Fruit fly (Drosophila melanogaster) whole organism, embryonic: ENCODE results near the gene sle.

Experiments used
- Atf-2 ChIP-seq: fragments of 200-800 bp; sonication (Bioruptor generic); optimal IDR thresholded peaks from 2 replicates; lab custom pipeline; 2016; ENCODE audit warnings: missing biosample characterization, missing genetic modification characterization
- Awh ChIP-seq: fragments of 200-800 bp; sonication (Bioruptor generic); IDR thresholded peaks from 2 replicates; pipeline ENCODE4, ENCODE4 v1.3.6; 2022; ENCODE audit warnings: missing biosample characterization, missing genetic modification characterization
- CG10321 ChIP-seq: fragments of 200-800 bp; sonication (Bioruptor generic); IDR thresholded peaks from 2 replicates; pipeline ENCODE4 v1.3.6; 2022; ENCODE audit warnings: missing biosample characterization, missing genetic modification characterization
- CG11093 ChIP-seq: fragments of 200-800 bp; sonication (Bioruptor generic); IDR thresholded peaks from 3 replicates; pipeline ENCODE4 v1.3.6; 2022; ENCODE audit warnings: missing biosample characterization, missing genetic modification characterization
- CG11504 ChIP-seq: fragments of 200-800 bp; sonication (Bioruptor generic); optimal IDR thresholded peaks from 3 replicates; lab custom pipeline; 2019; ENCODE audit warnings: missing biosample characterization, mild to moderate bottlenecking, missing genetic modification characterization, moderate library complexity
- CG11560 ChIP-seq: fragments of 200-800 bp; sonication (Bioruptor generic); IDR thresholded peaks from 3 replicates; pipeline ENCODE4 v1.3.6; 2022; ENCODE audit warnings: missing biosample characterization, missing genetic modification characterization
- CG13624 ChIP-seq: fragments of 200-800 bp; sonication (Bioruptor generic); optimal IDR thresholded peaks from 2 replicates; lab custom pipeline; 2016; ENCODE audit warnings: missing biosample characterization, missing genetic modification characterization
- CG14860 ChIP-seq: fragments of 200-800 bp; sonication (Bioruptor generic); IDR thresholded peaks from 3 replicates; pipeline ENCODE4 v1.3.6; 2022; ENCODE audit warnings: missing biosample characterization, missing genetic modification characterization; ENCODE audit not compliant: partially characterized antibody
- CG15601 ChIP-seq: fragments of 200-800 bp; sonication (Bioruptor generic); optimal IDR thresholded peaks from 3 replicates; lab custom pipeline; 2019; ENCODE audit warnings: missing biosample characterization, mild to moderate bottlenecking, missing genetic modification characterization, moderate library complexity
- CG17328 ChIP-seq: fragments of 200-800 bp; sonication (Bioruptor generic); IDR thresholded peaks from 2 replicates; pipeline ENCODE4 v1.3.6; 2022; ENCODE audit warnings: missing biosample characterization, missing genetic modification characterization
- CG2199 ChIP-seq: fragments of 200-800 bp; sonication (Bioruptor generic); IDR thresholded peaks from 3 replicates; pipeline ENCODE4 v1.3.6; 2022; ENCODE audit warnings: missing biosample characterization, missing genetic modification characterization
- CG34376 ChIP-seq: fragments of 200-800 bp; sonication (Bioruptor generic); optimal IDR thresholded peaks from 2 replicates; lab custom pipeline; 2018; ENCODE audit warnings: missing biosample characterization, mild to moderate bottlenecking, missing genetic modification characterization
- CG34422 ChIP-seq: fragments of 200-800 bp; sonication (Bioruptor generic); IDR thresholded peaks from 3 replicates; pipeline ENCODE4 v1.3.6; 2022; ENCODE audit warnings: missing biosample characterization, missing genetic modification characterization
- CG42726 ChIP-seq: fragments of 200-800 bp; sonication (Bioruptor generic); IDR thresholded peaks from 2 replicates; pipeline ENCODE4 v1.3.6; 2022; ENCODE audit warnings: missing biosample characterization, missing genetic modification characterization; ENCODE audit not compliant: partially characterized antibody
- CG4424 ChIP-seq: fragments of 200-800 bp; sonication (Bioruptor generic); optimal IDR thresholded peaks from 3 replicates; lab custom pipeline; 2016; ENCODE audit warnings: missing biosample characterization, missing genetic modification characterization
- CG4820 ChIP-seq: fragments of 200-800 bp; sonication (Bioruptor generic); optimal IDR thresholded peaks from 3 replicates; lab custom pipeline; 2016; ENCODE audit warnings: missing biosample characterization, missing genetic modification characterization
- CG6854 ChIP-seq: fragments of 200-800 bp; sonication (Bioruptor generic); optimal IDR thresholded peaks from 3 replicates; lab custom pipeline; 2017; ENCODE audit warnings: missing biosample characterization, mild to moderate bottlenecking, missing genetic modification characterization
- CG7786 ChIP-seq: fragments of 200-800 bp; sonication (Bioruptor generic); optimal IDR thresholded peaks from 2 replicates; lab custom pipeline; 2016; ENCODE audit warnings: missing biosample characterization, missing genetic modification characterization
- CG8478 ChIP-seq: fragments of >200 bp; optimal IDR thresholded peaks from 2 replicates; lab custom pipeline; 2018
- CTCF ChIP-seq: fragments of 200-800 bp; sonication (Bioruptor generic); optimal IDR thresholded peaks from 2 replicates; lab custom pipeline; 2017; ENCODE audit warnings: missing biosample characterization, mild to moderate bottlenecking, missing genetic modification characterization, moderate library complexity
- CoRest ChIP-seq: fragments of 200-800 bp; sonication (Bioruptor generic); optimal IDR thresholded peaks from 3 replicates; lab custom pipeline; 2018; ENCODE audit warnings: missing biosample characterization, mild to moderate bottlenecking, missing genetic modification characterization, moderate library complexity
- Dip3 ChIP-seq: fragments of 200-800 bp; sonication (Bioruptor generic); optimal IDR thresholded peaks from 3 replicates; lab custom pipeline; 2016; ENCODE audit warnings: missing biosample characterization, missing genetic modification characterization
- E2f1 ChIP-seq: fragments of 200-800 bp; sonication (Bioruptor generic); IDR thresholded peaks from 2 replicates; pipeline ENCODE4 v1.3.6; 2022; ENCODE audit warnings: missing biosample characterization, missing genetic modification characterization
- Gsc ChIP-seq: fragments of 200-800 bp; sonication (Bioruptor generic); IDR thresholded peaks from 2 replicates; pipeline ENCODE4 v1.3.6; 2022; ENCODE audit warnings: missing biosample characterization, missing genetic modification characterization
- Hey ChIP-seq: fragments of 200-800 bp; sonication (Bioruptor generic); optimal IDR thresholded peaks from 3 replicates; lab custom pipeline; 2018; ENCODE audit warnings: missing biosample characterization, mild to moderate bottlenecking, missing genetic modification characterization
- Jarid2 ChIP-seq: fragments of 200-800 bp; sonication (Bioruptor generic); optimal IDR thresholded peaks from 3 replicates; lab custom pipeline; 2017; ENCODE audit warnings: mild to moderate bottlenecking, missing biosample characterization, missing genetic modification reagents, missing genetic modification characterization
- Myb ChIP-seq: fragments of 200-800 bp; sonication (Bioruptor generic); optimal IDR thresholded peaks from 2 replicates; lab custom pipeline; 2016; ENCODE audit warnings: missing biosample characterization, missing genetic modification characterization
- Side ChIP-seq: fragments of 200-800 bp; sonication (Bioruptor generic); optimal IDR thresholded peaks from 2 replicates; lab custom pipeline; 2016; ENCODE audit warnings: missing biosample characterization, missing genetic modification characterization
- Sox100B ChIP-seq: fragments of 200-800 bp; sonication (Bioruptor generic); optimal IDR thresholded peaks from 3 replicates; lab custom pipeline; 2018; ENCODE audit warnings: missing biosample characterization, mild to moderate bottlenecking, missing genetic modification characterization
- Sry-β ChIP-seq: fragments of 200-800 bp; sonication (Bioruptor generic); optimal IDR thresholded peaks from 2 replicates; lab custom pipeline; 2018; ENCODE audit warnings: missing biosample characterization, mild to moderate bottlenecking, missing genetic modification characterization, moderate library complexity
- Trl ChIP-seq, 3 experiments: fragments of >200 bp in 2 of 3; fragments of 200-800 bp in 1 of 3; sonication (Bioruptor generic) in 1 of 3; optimal IDR thresholded peaks; 2 replicates in 1 of 3; 3 replicates in 2 of 3; lab custom pipeline; 2016 to 2017; ENCODE audit warnings: missing biosample characterization in 1 of 3, missing genetic modification characterization in 1 of 3
- br ChIP-seq: fragments of >200 bp; optimal IDR thresholded peaks from 2 replicates; lab custom pipeline; 2017
- cwo ChIP-seq: fragments of 200-800 bp; sonication (Bioruptor generic); optimal IDR thresholded peaks from 3 replicates; lab custom pipeline; 2017; ENCODE audit warnings: missing biosample characterization, missing genetic modification characterization, mild to moderate bottlenecking, moderate library complexity, missing genetic modification reagents
- dmrt11E ChIP-seq: fragments of 200-800 bp; sonication (Bioruptor generic); optimal IDR thresholded peaks from 3 replicates; lab custom pipeline; 2018; ENCODE audit warnings: missing biosample characterization, mild to moderate bottlenecking, missing genetic modification characterization, moderate library complexity
- en ChIP-seq: fragments of 200-800 bp; sonication (Bioruptor generic); optimal IDR thresholded peaks from 2 replicates; lab custom pipeline; 2016; ENCODE audit warnings: missing biosample characterization, missing genetic modification characterization
- fd64A ChIP-seq: fragments of 200-800 bp; sonication (Bioruptor generic); optimal IDR thresholded peaks from 3 replicates; lab custom pipeline; 2018; ENCODE audit warnings: missing biosample characterization, mild to moderate bottlenecking, missing genetic modification characterization
- gsb ChIP-seq: fragments of 200-800 bp; sonication (Bioruptor generic); IDR thresholded peaks from 2 replicates; pipeline ENCODE4 v1.3.6; 2022; ENCODE audit warnings: missing biosample characterization, missing genetic modification characterization
- hkb ChIP-seq, 2 experiments: fragments of 200-800 bp in 1 of 2; fragments of >200 bp in 1 of 2; sonication (Bioruptor generic) in 1 of 2; IDR thresholded peaks in 1 of 2; optimal IDR thresholded peaks in 1 of 2; 2 replicates each; pipeline versions ENCODE4 v1.3.6 to Lab custom; 2017 to 2022; ENCODE audit warnings: missing biosample characterization in 1 of 2, missing genetic modification characterization in 1 of 2
- kah ChIP-seq: fragments of 200-800 bp; sonication (Bioruptor generic); optimal IDR thresholded peaks from 2 replicates; lab custom pipeline; 2018; ENCODE audit warnings: missing biosample characterization, mild to moderate bottlenecking, missing genetic modification characterization
- klu ChIP-seq: fragments of 200-800 bp; sonication (Bioruptor generic); IDR thresholded peaks from 2 replicates; pipeline ENCODE4 v1.3.6; 2022; ENCODE audit warnings: missing biosample characterization, missing genetic modification characterization
- onecut ChIP-seq: fragments of 200-800 bp; sonication (Bioruptor generic); IDR thresholded peaks from 2 replicates; pipeline ENCODE4 v1.3.6; 2022; ENCODE audit warnings: missing biosample characterization, missing genetic modification characterization
- pho ChIP-seq: fragments of 200-800 bp; sonication (Bioruptor generic); optimal IDR thresholded peaks from 2 replicates; lab custom pipeline; 2016; ENCODE audit warnings: missing biosample characterization, missing genetic modification characterization
- pnt ChIP-seq: fragments of 200-800 bp; sonication (Bioruptor generic); optimal IDR thresholded peaks from 3 replicates; lab custom pipeline; 2016; ENCODE audit warnings: missing biosample characterization, missing genetic modification characterization
- prd ChIP-seq, 3 experiments: fragments of >200 bp in 2 of 3; fragments of 200-800 bp in 1 of 3; sonication (Bioruptor generic) in 1 of 3; optimal IDR thresholded peaks in 2 of 3; IDR thresholded peaks in 1 of 3; 2 replicates in 2 of 3; 3 replicates in 1 of 3; pipeline versions ENCODE4 v1.3.6 to Lab custom; 2017 to 2022; ENCODE audit warnings: missing biosample characterization in 1 of 3, missing genetic modification characterization in 1 of 3
- ranshi ChIP-seq: fragments of 200-800 bp; sonication (Bioruptor generic); IDR thresholded peaks from 2 replicates; pipeline ENCODE4 v1.3.6; 2022; ENCODE audit warnings: missing biosample characterization, missing genetic modification characterization
- schlank ChIP-seq: fragments of 200-800 bp; sonication (Bioruptor generic); optimal IDR thresholded peaks from 2 replicates; lab custom pipeline; 2018; ENCODE audit warnings: missing biosample characterization, mild to moderate bottlenecking, missing genetic modification characterization
- sisA ChIP-seq: fragments of 200-800 bp; sonication (Bioruptor generic); IDR thresholded peaks from 2 replicates; pipeline ENCODE4 v1.3.6; 2022; ENCODE audit warnings: missing biosample characterization, missing genetic modification characterization
- sr ChIP-seq: fragments of 200-800 bp; sonication (Bioruptor generic); IDR thresholded peaks from 3 replicates; pipeline ENCODE4 v1.3.6; 2022; ENCODE audit warnings: missing biosample characterization, missing genetic modification characterization
- stwl ChIP-seq: fragments of 200-800 bp; sonication (Bioruptor generic); optimal IDR thresholded peaks from 3 replicates; lab custom pipeline; 2018; ENCODE audit warnings: missing biosample characterization, mild to moderate bottlenecking, missing genetic modification characterization, moderate library complexity

The sle gene

dm6 chr3R:10350741-10351629, 18.1 kb downstream of the sle start (continued):
- TF ChIP-seq Awh (GFP tag; lab: Robert Waterston, UW) (no peak), CG4820 (GFP tag; lab: Kevin White, UChicago) (peak; percentile 66), prd (optimal IDR thresholded peaks at IDR 0.05; lab: Kevin White, UChicago) (no peak), prd (GFP tag; IDR thresholded peaks at IDR 0.05; lab: Robert Waterston, UW) (no peak), CTCF (GFP tag; lab: Kevin White, UChicago) (peak; percentile 55), Dip3 (GFP tag; lab: Kevin White, UChicago) (peak; percentile 76), pnt (GFP tag; lab: Kevin White, UChicago) (peak; percentile 63), Side (GFP tag; lab: Kevin White, UChicago) (peak; percentile 46), onecut (GFP tag; lab: Robert Waterston, UW) (peak; percentile 56; the same call in 1 of the 2 replicates), CG10321 (GFP tag; lab: Robert Waterston, UW) (no peak), dmrt11E (tag; lab: Kevin White, UChicago) (peak; percentile 18), hkb (optimal IDR thresholded peaks at IDR 0.05; lab: Kevin White, UChicago) (no peak), hkb (GFP tag; IDR thresholded peaks at IDR 0.05; lab: Robert Waterston, UW) (no peak), Jarid2 (GFP tag; lab: Kevin White, UChicago) (peak; percentile 51), CG34422 (GFP tag; lab: Robert Waterston, UW) (no peak), sisA (GFP tag; lab: Robert Waterston, UW) (no peak), CoRest (tag; lab: Kevin White, UChicago) (peak; percentile 91), CG15601 (peak; percentile 59), CG14860 (no peak), fd64A (GFP tag; lab: Kevin White, UChicago) (peak; percentile 79), CG6854 (GFP tag; lab: Kevin White, UChicago) (peak; percentile 85), CG4424 (GFP tag; lab: Kevin White, UChicago) (peak; percentile 83), CG8478 (lab: Kevin White, UChicago) (peak; percentile 68), Sox100B (GFP tag; lab: Kevin White, UChicago) (peak; percentile 79), cwo (GFP tag; lab: Kevin White, UChicago) (peak; percentile 92), Trl (optimal IDR thresholded peaks at IDR 0.05; lab: Kevin White, UChicago) (no peak), Trl (GFP tag; optimal IDR thresholded peaks at IDR 0.05; lab: Kevin White, UChicago) (peak; percentile 46), CG11093 (GFP tag; lab: Robert Waterston, UW) (peak; percentile 70; the same call in 2 of the 3 replicates), CG2199 (GFP tag; lab: Robert Waterston, UW) (no peak), CG11504 (tag; lab: Kevin White, UChicago) (no peak), br (lab: Kevin White, UChicago) (no peak), sr (GFP tag; lab: Robert Waterston, UW) (no peak), CG34376 (GFP tag; lab: Kevin White, UChicago) (peak; percentile 48), stwl (no peak), CG13624 (GFP tag; lab: Kevin White, UChicago) (peak; percentile 88), klu (GFP tag; lab: Robert Waterston, UW) (no peak), CG7786 (GFP tag; lab: Kevin White, UChicago) (peak; percentile 78), Gsc (GFP tag; lab: Robert Waterston, UW) (no peak), Sry-β (peak; percentile 7), CG11560 (no peak), Hey (tag; lab: Kevin White, UChicago) (peak; percentile 25), en (no peak), E2f1 (no peak), CG17328 (GFP tag; lab: Robert Waterston, UW) (no peak), pho (GFP tag; lab: Kevin White, UChicago) (peak; percentile 88), CG42726 (GFP tag; lab: Robert Waterston, UW) (no peak), gsb (GFP tag; lab: Robert Waterston, UW) (no peak), Myb (GFP tag; lab: Kevin White, UChicago) (peak; percentile 92), kah (no peak), schlank (tag; lab: Kevin White, UChicago) (peak; percentile 80), ranshi (GFP tag; lab: Robert Waterston, UW) (no peak), Atf-2 (GFP tag; lab: Kevin White, UChicago) (peak; percentile 53)
